Fruit fly (Drosophila melanogaster): ENCODE results near the gene Acbp1.

Gene Acbp1

DNA sequence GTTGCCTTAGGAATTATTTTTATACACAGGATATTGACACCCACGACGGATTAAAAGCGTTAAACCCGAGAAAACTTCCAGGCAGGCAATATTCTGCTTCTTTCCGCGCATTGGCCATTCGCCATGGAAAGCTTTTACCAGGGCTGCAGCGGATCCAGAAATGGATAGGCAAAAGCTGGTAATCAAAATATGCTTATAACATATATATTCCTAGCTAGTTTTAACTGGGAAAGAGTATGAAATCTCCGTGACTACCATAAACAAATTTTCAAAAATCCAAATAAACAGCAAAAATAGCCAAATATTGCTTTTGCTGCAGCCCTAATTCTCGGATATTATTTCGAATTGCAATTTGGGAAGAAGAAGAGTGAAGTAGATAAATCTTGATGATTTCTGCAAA is 2.8 kb downstream of the Acbp1 start, which contains the start of the genes PAPLA1 and Rbsn-5 (continued):
- peak; percentile 93 for TF ChIP-seq CG33213 (GFP tag; optimal IDR thresholded peaks at IDR 0.05)
- TF ChIP-seq CG1602 (GFP tag; optimal IDR thresholded peaks at IDR 0.05): peak; percentile 94
- TF ChIP-seq CG10543 (GFP tag; optimal IDR thresholded peaks at IDR 0.05): peak; percentile 94
- TF ChIP-seq lmd (GFP tag; IDR thresholded peaks at IDR 0.05): peak; percentile 93
- TF ChIP-seq B-H2 (GFP tag; optimal IDR thresholded peaks at IDR 0.05): peak; percentile 97
- peak; percentile 93 for TF ChIP-seq zfh1 (GFP tag; IDR thresholded peaks at IDR 0.05)
- TF ChIP-seq cas (GFP tag; IDR thresholded peaks at IDR 0.05): peak; percentile 87
- TF ChIP-seq vfl (GFP tag; optimal IDR thresholded peaks at IDR 0.05): peak; percentile 94
- peak; percentile 78 for TF ChIP-seq nau (GFP tag; optimal IDR thresholded peaks at IDR 0.05)
- TF ChIP-seq Oli (tag; optimal IDR thresholded peaks at IDR 0.05): peak; percentile 90
- TF ChIP-seq eyg (GFP tag; optimal IDR thresholded peaks at IDR 0.05): peak; percentile 90
- TF ChIP-seq org-1 (GFP tag; optimal IDR thresholded peaks at IDR 0.05): peak; percentile 86
- peak; percentile 15; the same call in 1 of the 2 replicates for TF ChIP-seq Bgb (GFP tag; IDR thresholded peaks at IDR 0.05; ENCODE audit: partially characterized antibody)
- peak; percentile 66 for TF ChIP-seq Poxn (GFP tag; IDR thresholded peaks at IDR 0.05)
- TF ChIP-seq CG13287 (GFP tag; IDR thresholded peaks at IDR 0.05; ENCODE audit: partially characterized antibody): no peak; the same call in 1 of the 2 replicates
- TF ChIP-seq CG14050 (GFP tag; IDR thresholded peaks at IDR 0.05): peak; percentile 84
- TF ChIP-seq Sry-β (GFP tag; optimal IDR thresholded peaks at IDR 0.05): peak; percentile 80
- peak; percentile 80 for TF ChIP-seq twi (tag; optimal IDR thresholded peaks at IDR 0.05)
- TF ChIP-seq CG13123 (GFP tag; optimal IDR thresholded peaks at IDR 0.05): peak; percentile 91
- peak; percentile 73 for TF ChIP-seq CG6683 (GFP tag; optimal IDR thresholded peaks at IDR 0.05)
- peak; percentile 83 for TF ChIP-seq Nf-YA (GFP tag; IDR thresholded peaks at IDR 0.05)
- TF ChIP-seq vvl (GFP tag; IDR thresholded peaks at IDR 0.05): peak; percentile 95
- peak; percentile 90 for TF ChIP-seq Mes4 (GFP tag; optimal IDR thresholded peaks at IDR 0.05)
- TF ChIP-seq CG6254 (GFP tag; optimal IDR thresholded peaks at IDR 0.05): peak; percentile 64
- no peak for TF ChIP-seq Kr (GFP tag; optimal IDR thresholded peaks at IDR 0.05)
- peak; percentile 94 for TF ChIP-seq az2 (GFP tag; optimal IDR thresholded peaks at IDR 0.05)
- TF ChIP-seq Chrac-16 (GFP tag; optimal IDR thresholded peaks at IDR 0.05): peak; percentile 94
- TF ChIP-seq fu2 (GFP tag; optimal IDR thresholded peaks at IDR 0.05): peak; percentile 95
- TF ChIP-seq Dip2 (GFP tag; IDR thresholded peaks at IDR 0.05): no peak
- TF ChIP-seq CG3726 (GFP tag; IDR thresholded peaks at IDR 0.05): peak; percentile 88
- peak; percentile 90 for TF ChIP-seq CG8388 (GFP tag; optimal IDR thresholded peaks at IDR 0.05)
- TF ChIP-seq Fer2 (tag; optimal IDR thresholded peaks at IDR 0.05): peak; percentile 91
- TF ChIP-seq slou (GFP tag; optimal IDR thresholded peaks at IDR 0.05): peak; percentile 96
- TF ChIP-seq CG12155 (GFP tag; optimal IDR thresholded peaks at IDR 0.05): peak; percentile 92
- peak; percentile 85 for TF ChIP-seq CG12236 (GFP tag; optimal IDR thresholded peaks at IDR 0.05)
- peak; percentile 50; the same call in 1 of the 3 replicates for TF ChIP-seq z (GFP tag; IDR thresholded peaks at IDR 0.05)
- TF ChIP-seq mld (GFP tag; IDR thresholded peaks at IDR 0.05; ENCODE audit: partially characterized antibody): no peak
- peak; percentile 43; the same call in 1 of the 2 replicates for TF ChIP-seq dan (GFP tag; IDR thresholded peaks at IDR 0.05)
- no peak for TF ChIP-seq CG16813 (GFP tag; IDR thresholded peaks at IDR 0.05; ENCODE audit: partially characterized antibody)
- TF ChIP-seq CG10147 (GFP tag; optimal IDR thresholded peaks at IDR 0.05): peak; percentile 92
- no peak for TF ChIP-seq eve (GFP tag; optimal IDR thresholded peaks at IDR 0.05)
- peak; percentile 97 for TF ChIP-seq Xbp1 (GFP tag; optimal IDR thresholded peaks at IDR 0.05)
- TF ChIP-seq Lpt (GFP tag; optimal IDR thresholded peaks at IDR 0.05): no peak
- peak; percentile 98 for TF ChIP-seq lilli (GFP tag; optimal IDR thresholded peaks at IDR 0.05)
- TF ChIP-seq NfI (GFP tag; optimal IDR thresholded peaks at IDR 0.05): peak; percentile 93
- peak; percentile 82 for TF ChIP-seq salm (tag; optimal IDR thresholded peaks at IDR 0.05)
- peak; percentile 73 for TF ChIP-seq Sry-δ (GFP tag; optimal IDR thresholded peaks at IDR 0.05)
- TF ChIP-seq Eip74EF (GFP tag; optimal IDR thresholded peaks at IDR 0.05): peak in 1 of 2 experiments; percentile 85
- TF ChIP-seq CG2120 (GFP tag; optimal IDR thresholded peaks at IDR 0.05): peak; percentile 98
- TF ChIP-seq trh (GFP tag; optimal IDR thresholded peaks at IDR 0.05): peak; percentile 81
- peak; percentile 89 for TF ChIP-seq CG12744 (GFP tag; optimal IDR thresholded peaks at IDR 0.05)

Data from whole organism, embryonic.